Worm (Caenorhabditis elegans): ENCODE measurements around the gene thn-2.

thn-2 gene

DNA sequence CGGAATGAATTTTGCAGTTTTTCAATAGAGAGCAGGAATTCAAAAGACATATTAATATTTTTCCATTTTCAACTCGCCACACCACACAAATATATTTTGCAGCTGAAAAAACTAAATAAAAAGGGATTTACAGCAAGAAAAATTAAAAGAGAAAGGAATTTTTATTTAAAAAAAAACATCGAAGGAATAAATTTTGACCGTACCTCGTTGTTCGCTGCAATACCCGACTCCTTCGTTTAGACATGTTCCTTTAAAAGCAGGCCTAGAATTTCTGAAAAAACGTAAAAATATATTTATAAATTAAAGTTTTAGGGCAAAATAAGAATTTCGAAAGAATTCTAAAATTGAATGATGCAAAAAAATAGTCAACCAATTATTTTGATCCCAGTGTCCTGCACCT lies 47.2 kb upstream of the thn-2 start, which contains the start of gene F19B6.1:
F19B6.1 (minus strand) TSS at position 278 of the 400 bp plus-strand sequence.
- TF ChIP-seq xnd-1 (tag; optimal IDR thresholded peaks at IDR 0.05) (peak; percentile 25), zim-3 (tag; optimal IDR thresholded peaks at IDR 0.05) (no peak), madf-8 (GFP tag; conservative IDR thresholded peaks at IDR 0.05) (0 out of 2 replicates have a peak, but pooled peaks have one; percentile 14), F33H1.4 (GFP tag; IDR thresholded peaks at IDR 0.05) (peak; percentile 62), tbp1 (GFP tag; optimal IDR thresholded peaks at IDR 0.05) (no peak), lsl-1 (GFP tag; optimal IDR thresholded peaks at IDR 0.05) (peak; percentile 52)

DNA sequence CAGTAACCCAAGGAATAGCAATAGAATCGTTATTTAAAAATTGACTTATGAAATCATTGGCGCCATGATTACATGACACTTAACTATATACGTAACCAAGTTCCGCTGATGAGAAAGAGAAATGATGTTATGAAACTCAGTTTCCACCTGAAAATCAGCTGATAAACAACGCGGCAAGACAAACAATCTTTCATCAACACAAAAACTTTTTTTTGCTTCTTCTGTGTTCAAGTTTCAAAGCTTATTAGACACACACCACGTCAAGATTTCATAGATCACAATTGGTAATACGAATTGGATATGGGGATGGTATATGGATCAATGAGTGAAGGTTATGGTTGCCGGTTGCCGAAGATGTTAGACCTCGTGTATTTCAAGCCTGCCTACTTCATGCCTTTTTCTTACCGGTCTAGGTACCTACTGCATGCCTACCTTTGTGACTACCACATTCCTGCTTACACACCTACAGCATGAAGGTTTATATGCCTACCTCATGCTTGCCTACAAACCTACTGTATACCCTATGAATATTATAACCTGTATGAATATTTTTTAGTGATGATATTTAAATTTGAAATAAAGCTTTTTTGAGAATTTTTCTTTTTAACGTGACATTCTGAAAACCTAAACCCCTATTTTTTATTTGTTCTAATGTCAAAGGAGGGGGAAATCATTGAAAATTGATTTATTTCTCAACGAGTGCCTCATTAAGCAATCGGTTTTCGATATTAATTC lies 45.9 kb upstream of the thn-2 start, which contains the start of the genes F19B6.10 and wht-5:
F19B6.10 (plus strand) TSS at position 301 of the 735 bp plus-strand sequence.
wht-5 (plus strand) TSS at position 685 of the 735 bp plus-strand sequence.
- no peak for TF ChIP-seq lsy-27 (tag; optimal IDR thresholded peaks at IDR 0.05; ENCODE audit: borderline replicate concordance, insufficient read depth)
- no peak for TF ChIP-seq bed-1 (GFP tag; IDR thresholded peaks at IDR 0.05)
- no peak for TF ChIP-seq egrh-3 (GFP tag; IDR thresholded peaks at IDR 0.05)
- TF ChIP-seq ZK185.1 (tag; optimal IDR thresholded peaks at IDR 0.05; ENCODE audit: poor library complexity, severe bottlenecking), result no peak

- no peak for TF ChIP-seq lin-26 (GFP tag; IDR thresholded peaks at IDR 0.05)
- no peak for TF ChIP-seq ztf-26 (tag; optimal IDR thresholded peaks at IDR 0.05)
- TF ChIP-seq unc-62 (GFP tag; optimal IDR thresholded peaks at IDR 0.05), result no peak
These were observed 42.1 kb upstream of the thn-2 start for ce11 chrIV:12340885-12341284.

- no peak for TF ChIP-seq bed-1 (GFP tag; IDR thresholded peaks at IDR 0.05)
- no peak for TF ChIP-seq B0019.2 (GFP tag; conservative IDR thresholded peaks at IDR 0.05)
- no peak for TF ChIP-seq lir-1 (GFP tag; conservative IDR thresholded peaks at IDR 0.05)
- no peak for TF ChIP-seq egl-44 (GFP tag; IDR thresholded peaks at IDR 0.05)
- no peak for TF ChIP-seq atf-7 (tag; optimal IDR thresholded peaks at IDR 0.05)
- no peak for TF ChIP-seq nhr-90 (tag; optimal IDR thresholded peaks at IDR 0.05)
- no peak for TF ChIP-seq mcd-1 (GFP tag; IDR thresholded peaks at IDR 0.05)
- TF ChIP-seq B0261.1 (tag; optimal IDR thresholded peaks at IDR 0.05), result no peak
- no peak for TF ChIP-seq let-607 (tag; optimal IDR thresholded peaks at IDR 0.05)
- TF ChIP-seq madf-10 (tag; optimal IDR thresholded peaks at IDR 0.05), result no peak
- TF ChIP-seq Y95B8A.8 (GFP tag; IDR thresholded peaks at IDR 0.05), result no peak
- TF ChIP-seq sea-2 (GFP tag; IDR thresholded peaks at IDR 0.05), result no peak
- TF ChIP-seq akir-1 (GFP tag; optimal IDR thresholded peaks at IDR 0.05), result no peak
- TF ChIP-seq nfya-1 (tag; optimal IDR thresholded peaks at IDR 0.05; ENCODE audit: borderline replicate concordance, insufficient read depth), result no peak
- no peak for TF ChIP-seq ceh-58 (GFP tag; IDR thresholded peaks at IDR 0.05)
- TF ChIP-seq ceh-40 (GFP tag; IDR thresholded peaks at IDR 0.05), result no peak
These were observed 33.3 kb upstream of the thn-2 start, which contains the start of gene best-22 for ce11 chrIV:12349639-12350038. TSS of gene best-22 (plus strand) at chrIV:12349939.

ce11 chrIV:12350235-12350634 lies 32.7 kb upstream of the thn-2 start:
- no peak for TF ChIP-seq cebp-2 (GFP tag; IDR thresholded peaks at IDR 0.05)
- TF ChIP-seq hmg-1.2 (GFP tag; IDR thresholded peaks at IDR 0.05), result no peak
- no peak for TF ChIP-seq dox-1 (GFP tag; IDR thresholded peaks at IDR 0.05)
- TF ChIP-seq aptf-3 (GFP tag; IDR thresholded peaks at IDR 0.05), result no peak
- no peak for TF ChIP-seq B0035.1 (tag; optimal IDR thresholded peaks at IDR 0.05)
- TF ChIP-seq mel-28 (tag; optimal IDR thresholded peaks at IDR 0.05; ENCODE audit: borderline replicate concordance), result no peak
- no peak for TF ChIP-seq zfh-2 (GFP tag; conservative IDR thresholded peaks at IDR 0.05)
- no peak for TF ChIP-seq unc-62 (GFP tag; optimal IDR thresholded peaks at IDR 0.05)
